Worm (Caenorhabditis elegans) whole organism, L1 larva: ENCODE measurements around the gene oac-11.

Experiments used
- elt-3 ChIP-seq, 6 experiments: fragments of 150-350 bp in 1 of 6; sonication (generic microtip); optimal IDR thresholded peaks; 2 replicates each; lab custom pipeline; 2017 to 2018; ENCODE audit warnings: missing biosample characterization in 6 of 6, missing genetic modification characterization in 6 of 6, inconsistent platforms in 1 of 6
- nhr-12 ChIP-seq: sonication (generic microtip); optimal IDR thresholded peaks from 2 replicates; lab custom pipeline; 2017; ENCODE audit warnings: missing biosample characterization, missing genetic modification characterization
- nhr-47 ChIP-seq: sonication (generic microtip); optimal IDR thresholded peaks from 2 replicates; lab custom pipeline; 2016; ENCODE audit warnings: mild to moderate bottlenecking, missing genetic modification characterization, moderate library complexity, missing compliant biosample characterization
- skn-1 ChIP-seq: fragments of 150-350 bp; optimal IDR thresholded peaks from 2 replicates; lab custom pipeline; 2014; ENCODE audit warnings: missing biosample characterization, missing genetic modification characterization

DNA sequence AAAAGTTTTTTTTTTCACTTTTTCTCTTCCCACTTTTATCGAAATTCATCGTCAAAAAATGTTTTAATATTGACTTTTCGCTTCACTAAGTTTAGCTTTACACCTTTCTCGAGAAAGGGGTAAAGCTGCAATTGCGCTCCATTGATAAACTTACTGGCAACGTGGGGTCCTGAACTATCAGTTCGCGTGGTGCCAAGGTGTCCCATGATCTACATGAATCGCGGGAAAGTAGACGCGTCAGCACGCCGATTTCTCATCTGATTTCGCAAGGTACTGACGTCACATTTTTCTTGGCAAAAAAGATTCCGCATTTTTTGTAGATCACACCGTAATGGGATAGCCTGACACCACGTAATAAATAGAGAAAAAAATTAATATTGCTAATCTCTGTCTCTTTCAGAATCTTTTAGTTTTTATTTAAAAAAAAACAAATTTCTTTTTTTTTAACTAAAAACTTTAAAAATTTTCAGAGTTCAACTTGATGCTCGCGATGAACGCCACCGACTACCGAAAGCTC is 48.9 kb downstream of the oac-11 start, which contains the start of gene lido-15:
- TF ChIP-seq skn-1 (tag; lab: Kevin White, UChicago) (no peak), nhr-47 (tag; lab: Kevin White, UChicago) (no peak), elt-3 (tag; optimal IDR thresholded peaks at IDR 0.05; lab: Kevin White, UChicago) (no peak), nhr-12 (tag; lab: Kevin White, UChicago) (no peak)
